In the genomic region with DNA sequence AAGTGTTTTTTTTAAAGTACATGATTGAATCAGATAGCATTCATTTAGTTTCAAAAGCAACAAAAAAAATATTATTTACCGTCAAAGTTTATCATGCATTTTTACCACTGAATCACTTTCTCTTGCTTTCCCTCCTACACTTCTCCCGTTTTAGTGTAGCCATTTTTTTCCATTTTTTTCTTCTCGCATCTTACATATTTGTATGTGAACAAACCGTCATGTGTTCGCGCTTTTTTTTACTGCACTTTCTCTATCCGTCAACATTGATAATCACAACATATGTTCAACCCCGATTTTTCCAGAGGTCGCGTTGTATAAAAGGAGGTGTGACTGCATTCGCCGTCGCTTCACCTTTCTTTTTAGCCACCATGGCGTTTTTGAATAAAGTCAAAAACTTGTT, we compare ENCODE assay signal across 3 worm cellular contexts.
A peak's percentile ranks its signal among the peaks of the same experiment; 100 is the strongest.
TF ChIP-seq lines count a peak whose summit lies in the region.

A gene (plus strand): TSS at position 301 of the 400 bp plus-strand sequence.

TF ChIP-seq in whole organism, L1 larva, 84 proteins besides CTCF, POLR2A, EP300 and RAD21:
- TF ChIP-seq mdl-1 (tag; optimal IDR thresholded peaks at IDR 0.05; lab: Kevin White, UChicago) (no peak), blmp-1 (tag; optimal IDR thresholded peaks at IDR 0.05; lab: Kevin White, UChicago) (peak; percentile 21)

TF ChIP-seq in whole organism, L2 larva, 48 proteins besides CTCF, POLR2A, EP300 and RAD21:
- TF ChIP-seq nhr-12 (tag; optimal IDR thresholded peaks at IDR 0.05; lab: Kevin White, UChicago) (no peak), blmp-1 (tag; optimal IDR thresholded peaks at IDR 0.05; lab: Kevin White, UChicago; ENCODE audit: insufficient read depth) (peak; percentile 9), mdl-1 (tag; optimal IDR thresholded peaks at IDR 0.05; lab: Kevin White, UChicago) (no peak), ztf-11 (tag; optimal IDR thresholded peaks at IDR 0.05; lab: Kevin White, UChicago) (no peak)

TF ChIP-seq in whole organism, L4 larva, 104 proteins besides CTCF, POLR2A, EP300 and RAD21:
- TF ChIP-seq mdt-29 (GFP tag; IDR thresholded peaks at IDR 0.05; lab: Robert Waterston, UW) (no peak), php-3 (GFP tag; IDR thresholded peaks at IDR 0.05; lab: Robert Waterston, UW) (no peak), hlh-30 (tag; optimal IDR thresholded peaks at IDR 0.05; lab: Kevin White, UChicago; ENCODE audit: insufficient read depth) (peak; percentile 5), ceh-82 (tag; optimal IDR thresholded peaks at IDR 0.05; lab: Kevin White, UChicago) (no peak), hmg-1.1 (GFP tag; IDR thresholded peaks at IDR 0.05; lab: Robert Waterston, UW) (no peak), egl-27 (tag; optimal IDR thresholded peaks at IDR 0.05; lab: Kevin White, UChicago) (no peak), saeg-2 (GFP tag; IDR thresholded peaks at IDR 0.05; lab: Robert Waterston, UW) (no peak), lin-13 (GFP tag; optimal IDR thresholded peaks at IDR 0.05; lab: Kevin White, UChicago) (no peak), hif-1 (tag; optimal IDR thresholded peaks at IDR 0.05; lab: Kevin White, UChicago) (no peak), aha-1 (tag; lab: Kevin White, UChicago) (peak; percentile 16), snpc-1.2 (GFP tag; IDR thresholded peaks at IDR 0.05; lab: Robert Waterston, UW) (no peak), madf-5 (GFP tag; IDR thresholded peaks at IDR 0.05; lab: Robert Waterston, UW) (no peak), nhr-28 (tag; optimal IDR thresholded peaks at IDR 0.05; lab: Kevin White, UChicago) (peak; percentile 55), daf-16 (GFP tag; optimal IDR thresholded peaks at IDR 0.05; lab: Kevin White, UChicago) (no peak), daf-16 (tag; optimal IDR thresholded peaks at IDR 0.05; lab: Kevin White, UChicago) (no peak), R02D3.7 (tag; optimal IDR thresholded peaks at IDR 0.05; lab: Kevin White, UChicago) (no peak), hlh-11 (tag; optimal IDR thresholded peaks at IDR 0.05; lab: Kevin White, UChicago) (no peak), unc-62 (GFP tag; optimal IDR thresholded peaks at IDR 0.05 in 1 of 2; lab: Kevin White, UChicago) (no peak), unc-62 (tag; optimal IDR thresholded peaks at IDR 0.05; lab: Kevin White, UChicago) (no peak), nhr-10 (tag; optimal IDR thresholded peaks at IDR 0.05; lab: Kevin White, UChicago) (no peak), ZK546.5 (tag; optimal IDR thresholded peaks at IDR 0.05; lab: Kevin White, UChicago) (no peak)
